Worm (Caenorhabditis elegans) whole organism, young adult: ENCODE data around the gene F35C5.3.

Experiments
- F33H1.4 ChIP-seq: fragments of 200-800 bp; sonication (Bioruptor generic); IDR thresholded peaks from 2 replicates; pipeline ENCODE4 v1.3.6; 2022; ENCODE audit warnings: missing genetic modification reagents, missing genetic modification characterization, missing compliant biosample characterization
- F39B2.1 ChIP-seq: fragments of 200-800 bp; sonication (Bioruptor generic); IDR thresholded peaks from 2 replicates; pipeline ENCODE4 v1.3.6; 2022; ENCODE audit warnings: missing genetic modification reagents, missing genetic modification characterization, missing compliant biosample characterization
- F52B5.7 ChIP-seq: sonication (generic microtip); optimal IDR thresholded peaks from 2 replicates; lab custom pipeline; 2016; ENCODE audit warnings: mild to moderate bottlenecking, missing genetic modification characterization, missing compliant biosample characterization
- Y79H2A.3 ChIP-seq: fragments of 200-800 bp; sonication (Bioruptor generic); conservative IDR thresholded peaks from 2 replicates; pipeline ENCODE4 v1.3.6; 2022; ENCODE audit warnings: missing genetic modification reagents, missing genetic modification characterization, missing compliant biosample characterization
- Y95B8A.8 ChIP-seq: fragments of 200-800 bp; sonication (Bioruptor generic); IDR thresholded peaks from 2 replicates; pipeline ENCODE4 v1.3.6; 2022; ENCODE audit warnings: missing genetic modification reagents, missing genetic modification characterization, missing compliant biosample characterization
- bed-2 ChIP-seq: fragments of 200-800 bp; sonication (Bioruptor generic); IDR thresholded peaks from 2 replicates; pipeline ENCODE4 v1.3.6; 2022; ENCODE audit warnings: missing genetic modification reagents, missing genetic modification characterization, missing compliant biosample characterization
- cebp-1 ChIP-seq, 2 experiments: fragments of 200-800 bp in 1 of 2; sonication (Bioruptor generic) in 1 of 2; sonication (generic microtip) in 1 of 2; IDR thresholded peaks in 1 of 2; optimal IDR thresholded peaks in 1 of 2; 2 replicates each; pipeline versions ENCODE4 v1.3.6 to Lab custom; 2017 to 2022; ENCODE audit warnings: missing compliant biosample characterization in 2 of 2, missing genetic modification characterization in 2 of 2, mild to moderate bottlenecking in 1 of 2, missing genetic modification reagents in 1 of 2, moderate library complexity in 1 of 2
- cebp-2 ChIP-seq: fragments of 200-800 bp; sonication (Bioruptor generic); IDR thresholded peaks from 2 replicates; pipeline ENCODE4 v1.3.6; 2022; ENCODE audit warnings: missing genetic modification characterization, missing compliant biosample characterization
- chd-7 ChIP-seq: sonication (generic microtip); optimal IDR thresholded peaks from 2 replicates; lab custom pipeline; 2016; ENCODE audit warnings: mild to moderate bottlenecking, missing genetic modification characterization, moderate library complexity, missing compliant biosample characterization
- dpff-1 ChIP-seq: sonication (generic microtip); optimal IDR thresholded peaks from 2 replicates; lab custom pipeline; 2017; ENCODE audit warnings: mild to moderate bottlenecking, missing genetic modification characterization, missing compliant biosample characterization
- ekl-4 ChIP-seq: fragments of 200-800 bp; sonication (Bioruptor generic); IDR thresholded peaks from 2 replicates; pipeline ENCODE4 v1.3.6; 2022; ENCODE audit warnings: missing genetic modification reagents, missing genetic modification characterization, missing compliant biosample characterization
- ets-4 ChIP-seq: fragments of 200-800 bp; sonication (Bioruptor generic); optimal IDR thresholded peaks from 2 replicates; lab custom pipeline; 2018; ENCODE audit warnings: mild to moderate bottlenecking, missing genetic modification characterization, missing compliant biosample characterization
- hlh-12 ChIP-seq: sonication (generic microtip); optimal IDR thresholded peaks from 2 replicates; lab custom pipeline; 2016; ENCODE audit warnings: missing genetic modification characterization, missing compliant biosample characterization
- hsf-1 ChIP-seq: fragments of 200-800 bp; sonication (Bioruptor generic); IDR thresholded peaks from 2 replicates; pipeline ENCODE4 v1.3.6; 2022; ENCODE audit warnings: missing genetic modification reagents, missing genetic modification characterization, missing compliant biosample characterization
- lin-35 ChIP-seq, 3 experiments: fragments of 150-350 bp in 2 of 3; sonication (generic microtip) in 1 of 3; optimal IDR thresholded peaks; 2 replicates each; lab custom pipeline; 2014 to 2018; ENCODE audit warnings: missing biosample characterization in 3 of 3, missing genetic modification characterization in 3 of 3, missing genetic modification reagents in 3 of 3
- nhr-120 ChIP-seq: fragments of 200-800 bp; sonication (Bioruptor generic); IDR thresholded peaks from 2 replicates; pipeline ENCODE4 v1.3.6; 2022; ENCODE audit warnings: missing genetic modification characterization, missing compliant biosample characterization
- nhr-27 ChIP-seq: fragments of 200-800 bp; sonication (Bioruptor generic); optimal IDR thresholded peaks from 2 replicates; lab custom pipeline; 2018; ENCODE audit warnings: mild to moderate bottlenecking, missing genetic modification characterization, moderate library complexity, missing compliant biosample characterization
- nhr-80 ChIP-seq: sonication (generic microtip); optimal IDR thresholded peaks from 2 replicates; lab custom pipeline; 2016; ENCODE audit warnings: missing genetic modification characterization, missing compliant biosample characterization
- pha-4 ChIP-seq: fragments of 150-350 bp; sonication (generic microtip); optimal IDR thresholded peaks from 2 replicates; lab custom pipeline; 2014; ENCODE audit warnings: missing biosample characterization, missing genetic modification reagents, missing genetic modification characterization
- rec-8 ChIP-seq, 2 experiments: sonication (generic microtip); optimal IDR thresholded peaks; 2 replicates each; lab custom pipeline; 2016; ENCODE audit warnings: mild to moderate bottlenecking in 2 of 2, missing genetic modification characterization in 2 of 2, missing genetic modification reagents in 2 of 2, missing genotype in 2 of 2, missing biosample characterization in 1 of 2, missing compliant biosample characterization in 1 of 2, moderate library complexity in 1 of 2
- snpc-1.1 ChIP-seq: sonication (generic microtip); optimal IDR thresholded peaks from 2 replicates; lab custom pipeline; 2017; ENCODE audit warnings: missing genetic modification characterization, mild to moderate bottlenecking, missing compliant biosample characterization, antibody characterized with exemption, moderate library complexity, missing genotype, missing genetic modification reagents; ENCODE audit not compliant: insufficient read depth
- snpc-3.4 ChIP-seq: sonication (generic microtip); optimal IDR thresholded peaks from 2 replicates; lab custom pipeline; 2017; ENCODE audit warnings: missing genetic modification characterization, mild to moderate bottlenecking, missing compliant biosample characterization, antibody characterized with exemption, moderate library complexity, missing genotype, missing genetic modification reagents
- snpc-4 ChIP-seq, 5 experiments: fragments of 150-350 bp in 1 of 5; sonication (generic microtip) in 4 of 5; optimal IDR thresholded peaks; 2 replicates each; lab custom pipeline; 2014 to 2018; ENCODE audit warnings: missing genetic modification characterization in 5 of 5, missing biosample characterization in 3 of 5, antibody characterized with exemption in 2 of 5, mild to moderate bottlenecking in 2 of 5, missing compliant biosample characterization in 2 of 5, missing genotype in 2 of 5, moderate library complexity in 2 of 5, missing genetic modification reagents in 1 of 5
- tbp1 ChIP-seq: fragments of 200-800 bp; sonication (Bioruptor generic); optimal IDR thresholded peaks from 2 replicates; lab custom pipeline; 2018; ENCODE audit warnings: mild to moderate bottlenecking, missing genetic modification characterization, missing compliant biosample characterization
- unc-130 ChIP-seq: sonication (generic microtip); optimal IDR thresholded peaks from 2 replicates; lab custom pipeline; 2016; ENCODE audit warnings: missing genetic modification reagents, missing genetic modification characterization, missing compliant biosample characterization
- unc-62 ChIP-seq: fragments of 150-350 bp; optimal IDR thresholded peaks from 2 replicates; lab custom pipeline; 2014; ENCODE audit warnings: missing biosample characterization, missing genetic modification reagents, missing genetic modification characterization
- zfh-2 ChIP-seq: fragments of 200-800 bp; sonication (Bioruptor generic); conservative IDR thresholded peaks from 2 replicates; pipeline ENCODE4 v1.3.6; 2022; ENCODE audit warnings: missing genetic modification reagents, missing genetic modification characterization, missing compliant biosample characterization
- zim-3 ChIP-seq: sonication (generic microtip); optimal IDR thresholded peaks from 2 replicates; lab custom pipeline; 2017; ENCODE audit warnings: mild to moderate bottlenecking, missing genetic modification characterization, moderate library complexity, missing compliant biosample characterization
- ztf-28 ChIP-seq: fragments of 200-800 bp; sonication (Bioruptor generic); IDR thresholded peaks from 2 replicates; pipeline ENCODE4 v1.3.6; 2022; ENCODE audit warnings: missing genetic modification reagents, missing genetic modification characterization, missing compliant biosample characterization

Gene F35C5.3

ce11 chrII:12880406-12880805 is 8.2 kb upstream of the F35C5.3 start, which contains the start of gene F35C5.1 (continued):
- TF ChIP-seq Y79H2A.3 (GFP tag; lab: Robert Waterston, UW) = no peak
- peak; percentile 20 for TF ChIP-seq unc-130 (GFP tag; lab: Kevin White, UChicago)
- TF ChIP-seq ets-4 (GFP tag; lab: Kevin White, UChicago) = no peak
- TF ChIP-seq cebp-1 (GFP tag; IDR thresholded peaks at IDR 0.05; lab: Robert Waterston, UW) = no peak
- no peak for TF ChIP-seq cebp-1 (tag; optimal IDR thresholded peaks at IDR 0.05; lab: Kevin White, UChicago)
- peak in 1 of 3 experiments; percentile 11 for TF ChIP-seq lin-35 (GFP tag; optimal IDR thresholded peaks at IDR 0.05; lab: Kevin White, UChicago)
- no peak for TF ChIP-seq zim-3 (tag; lab: Kevin White, UChicago)
- no peak for TF ChIP-seq ekl-4 (GFP tag; lab: Robert Waterston, UW)
- TF ChIP-seq snpc-3.4 (tag; lab: Kevin White, UChicago) = peak; percentile 77
- no peak for TF ChIP-seq nhr-120 (GFP tag; lab: Robert Waterston, UW)
- TF ChIP-seq tbp1 (GFP tag; lab: Kevin White, UChicago) = peak; percentile 25
- no peak for TF ChIP-seq ztf-28 (GFP tag; lab: Robert Waterston, UW)
- no peak for TF ChIP-seq F39B2.1 (GFP tag; lab: Robert Waterston, UW)
- no peak for TF ChIP-seq nhr-27 (tag; lab: Kevin White, UChicago)
- TF ChIP-seq Y95B8A.8 (GFP tag; lab: Robert Waterston, UW) = 0 out of 2 replicates have a peak, but pooled peaks have one; percentile 46
- TF ChIP-seq dpff-1 = no peak
- no peak for TF ChIP-seq cebp-2
- peak; percentile 34 for TF ChIP-seq snpc-1.1 (tag; lab: Kevin White, UChicago)
- TF ChIP-seq, all 124 proteins: peak for 25

- TF ChIP-seq bed-2 (GFP tag; lab: Robert Waterston, UW) = no peak
- no peak for TF ChIP-seq chd-7 (tag; lab: Kevin White, UChicago)
- TF ChIP-seq pha-4 = no peak
- TF ChIP-seq zfh-2 (GFP tag; lab: Robert Waterston, UW) = no peak
- TF ChIP-seq hsf-1 (GFP tag; lab: Robert Waterston, UW) = no peak
- no peak for TF ChIP-seq F52B5.7 (tag; lab: Kevin White, UChicago)
These were observed 3.6 kb upstream of the F35C5.3 start, which contains the start of gene sra-14 for ce11 chrII:12884972-12885371. sra-14 (plus strand) TSS chrII:12885272.

ce11 chrII:12892407-12892806 is 3.8 kb downstream of the F35C5.3 start:
- TF ChIP-seq unc-62 (GFP tag; lab: Kevin White, UChicago) (peak; percentile 1), nhr-80 (tag; lab: Kevin White, UChicago) (peak; percentile 39), hlh-12 (tag; lab: Kevin White, UChicago) (no peak), rec-8 (tag; optimal IDR thresholded peaks at IDR 0.05; lab: Kevin White, UChicago) (no peak), snpc-4 (GFP tag; optimal IDR thresholded peaks at IDR 0.05; lab: Kevin White, UChicago) (no peak), snpc-4 (tag; optimal IDR thresholded peaks at IDR 0.05; lab: Kevin White, UChicago) (peak in 1 of 4 experiments; percentile 36)
- TF ChIP-seq, all 124 proteins: peak for 3

- no peak for TF ChIP-seq F33H1.4 (GFP tag; lab: Robert Waterston, UW)
- TF ChIP-seq nhr-80 (tag; lab: Kevin White, UChicago) = peak; percentile 70
These were observed 6.6 kb downstream of the F35C5.3 start, which contains the start of the genes clec-62 and clec-63 for ce11 chrII:12895078-12895670. clec-62 (minus strand) TSS chrII:12895128. clec-63 (plus strand) TSS chrII:12895638.
